Worm (Caenorhabditis elegans) whole organism, L4 larva: ENCODE results near the gene C45G9.4.

Experiments
- F37D6.2 ChIP-seq: sonication (generic microtip); optimal IDR thresholded peaks from 2 replicates; lab custom pipeline; 2016; ENCODE audit warnings: mild to moderate bottlenecking, missing genetic modification characterization, missing compliant biosample characterization
- aly-2 ChIP-seq: sonication (generic microtip); optimal IDR thresholded peaks from 2 replicates; lab custom pipeline; 2018; ENCODE audit warnings: missing biosample characterization, missing genetic modification characterization
- ceh-62 ChIP-seq: sonication (generic microtip); optimal IDR thresholded peaks from 2 replicates; lab custom pipeline; 2017; ENCODE audit warnings: missing biosample characterization, missing genetic modification characterization
- daf-12 ChIP-seq: fragments of 150-350 bp; optimal IDR thresholded peaks from 2 replicates; lab custom pipeline; 2014; ENCODE audit warnings: missing biosample characterization, missing genetic modification reagents, missing genetic modification characterization
- daf-16 ChIP-seq, 3 experiments: sonication (generic microtip); optimal IDR thresholded peaks; 2 replicates each; lab custom pipeline; 2016 to 2017; ENCODE audit warnings: missing genetic modification characterization in 3 of 3, missing genetic modification reagents in 3 of 3, mild to moderate bottlenecking in 2 of 3, missing compliant biosample characterization in 2 of 3, missing biosample characterization in 1 of 3, moderate library complexity in 1 of 3
- hif-1 ChIP-seq, 2 experiments: sonication (generic microtip); optimal IDR thresholded peaks; 2 replicates each; lab custom pipeline; 2016 to 2017; ENCODE audit warnings: missing compliant biosample characterization in 2 of 2, missing genetic modification characterization in 2 of 2, missing genetic modification reagents in 2 of 2, missing genotype in 2 of 2, mild to moderate bottlenecking in 1 of 2
- mes-2 ChIP-seq: sonication (generic microtip); optimal IDR thresholded peaks from 2 replicates; lab custom pipeline; 2016; ENCODE audit warnings: missing genotype, mild to moderate bottlenecking, missing genetic modification characterization, missing compliant biosample characterization; ENCODE audit not compliant: poor library complexity, severe bottlenecking
- nhr-11 ChIP-seq: fragments of 150-350 bp; optimal IDR thresholded peaks from 2 replicates; lab custom pipeline; 2014; ENCODE audit warnings: missing biosample characterization, missing genetic modification characterization
- nhr-25 ChIP-seq: sonication (generic microtip); optimal IDR thresholded peaks from 2 replicates; lab custom pipeline; 2017; ENCODE audit warnings: missing genetic modification characterization, mild to moderate bottlenecking, missing compliant biosample characterization, antibody characterized with exemption, moderate library complexity, borderline replicate concordance; ENCODE audit not compliant: insufficient read depth
- nhr-42 ChIP-seq: fragments of 200-800 bp; sonication (Bioruptor generic); IDR thresholded peaks from 2 replicates; pipeline ENCODE4 v1.3.6; 2022; ENCODE audit warnings: missing genetic modification characterization, missing compliant biosample characterization
- pha-4 ChIP-seq, 2 experiments: fragments of 150-350 bp in 1 of 2; fragments of 200-800 bp in 1 of 2; sonication (Bioruptor generic) in 1 of 2; IDR thresholded peaks in 1 of 2; optimal IDR thresholded peaks in 1 of 2; 2 replicates each; pipeline versions ENCODE4 v1.3.6 to Lab custom; 2014 to 2022; ENCODE audit warnings: missing genetic modification characterization in 2 of 2, missing genetic modification reagents in 2 of 2, missing biosample characterization in 1 of 2, missing compliant biosample characterization in 1 of 2
- unc-39 ChIP-seq: sonication (generic microtip); optimal IDR thresholded peaks from 2 replicates; lab custom pipeline; 2017; ENCODE audit warnings: missing biosample characterization, missing genetic modification characterization
- unc-62 ChIP-seq, 3 experiments: fragments of 150-350 bp in 1 of 3; sonication (generic microtip); optimal IDR thresholded peaks in 2 of 3; peaks in 1 of 3; 1 replicate in 1 of 3; 2 replicates in 2 of 3; lab custom pipeline; 2014 to 2017; ENCODE audit warnings: missing biosample characterization in 3 of 3, missing genetic modification characterization in 3 of 3, missing genetic modification reagents in 3 of 3, missing genotype in 1 of 3

- TF ChIP-seq nhr-25 (tag; lab: Kevin White, UChicago) (no peak), daf-16 (GFP tag; optimal IDR thresholded peaks at IDR 0.05; lab: Kevin White, UChicago) (no peak), daf-16 (tag; optimal IDR thresholded peaks at IDR 0.05; lab: Kevin White, UChicago) (no peak), mes-2 (no peak), nhr-11 (tag; lab: Kevin White, UChicago) (no peak), aly-2 (tag; lab: Kevin White, UChicago) (no peak), unc-62 (GFP tag; optimal IDR thresholded peaks at IDR 0.05 in 1 of 2; lab: Kevin White, UChicago) (no peak), unc-62 (tag; optimal IDR thresholded peaks at IDR 0.05; lab: Kevin White, UChicago) (no peak), unc-39 (tag; lab: Kevin White, UChicago) (no peak), ceh-62 (tag; lab: Kevin White, UChicago) (no peak), daf-12 (tag; lab: Kevin White, UChicago) (no peak), hif-1 (tag; optimal IDR thresholded peaks at IDR 0.05; lab: Kevin White, UChicago) (no peak), nhr-42 (GFP tag; lab: Robert Waterston, UW) (no peak), pha-4 (GFP tag; IDR thresholded peaks at IDR 0.05; lab: Robert Waterston, UW) (no peak), pha-4 (tag; optimal IDR thresholded peaks at IDR 0.05; lab: Kevin White, UChicago) (no peak), F37D6.2 (no peak)
Measured at ce11 chrIII:5051949-5052348, 10.6 kb upstream of the C45G9.4 start, which contains the start of gene C45G9.15.
